Fruit fly (Drosophila melanogaster) whole organism, embryonic: ENCODE results near the gene sa.

Experiments
- Bgb ChIP-seq: fragments of 200-800 bp; sonication (Bioruptor generic); IDR thresholded peaks from 2 replicates; pipeline ENCODE4 v1.3.6; 2022; ENCODE audit warnings: missing biosample characterization, missing genetic modification characterization; ENCODE audit not compliant: partially characterized antibody
- CG10462 ChIP-seq: fragments of 200-800 bp; sonication (Bioruptor generic); optimal IDR thresholded peaks from 2 replicates; lab custom pipeline; 2016; ENCODE audit warnings: missing biosample characterization, missing genetic modification characterization
- CG11696 ChIP-seq: fragments of 200-800 bp; sonication (Bioruptor generic); IDR thresholded peaks from 2 replicates; pipeline ENCODE4 v1.3.6; 2022; ENCODE audit warnings: missing biosample characterization, missing genetic modification characterization
- CG1233 ChIP-seq: fragments of 200-800 bp; sonication (Bioruptor generic); optimal IDR thresholded peaks from 4 replicates; lab custom pipeline; 2018; ENCODE audit warnings: missing biosample characterization, mild to moderate bottlenecking, missing genetic modification characterization
- CG13775 ChIP-seq: fragments of 200-800 bp; sonication (Bioruptor generic); optimal IDR thresholded peaks from 3 replicates; lab custom pipeline; 2017; ENCODE audit warnings: missing biosample characterization, mild to moderate bottlenecking, missing genetic modification characterization
- CG14667 ChIP-seq: fragments of 200-800 bp; sonication (Bioruptor generic); IDR thresholded peaks from 2 replicates; pipeline ENCODE4 v1.3.6; 2022; ENCODE audit warnings: missing biosample characterization, missing genetic modification characterization
- CG1529 ChIP-seq: fragments of 200-800 bp; sonication (Bioruptor generic); optimal IDR thresholded peaks from 3 replicates; lab custom pipeline; 2018; ENCODE audit warnings: missing biosample characterization, missing genetic modification characterization
- CG17186 ChIP-seq: fragments of 200-800 bp; sonication (Bioruptor generic); optimal IDR thresholded peaks from 3 replicates; lab custom pipeline; 2017; ENCODE audit warnings: missing biosample characterization, missing genetic modification reagents, missing genetic modification characterization
- CG17359 ChIP-seq: fragments of 200-800 bp; sonication (Bioruptor generic); optimal IDR thresholded peaks from 3 replicates; lab custom pipeline; 2018; ENCODE audit warnings: missing biosample characterization, mild to moderate bottlenecking, missing genetic modification characterization, moderate library complexity
- CG17612 ChIP-seq: fragments of 200-800 bp; sonication (Bioruptor generic); IDR thresholded peaks from 2 replicates; pipeline ENCODE4 v1.3.6; 2022; ENCODE audit warnings: missing biosample characterization, missing genetic modification characterization
- CG2202 ChIP-seq: fragments of 200-800 bp; sonication (Bioruptor generic); optimal IDR thresholded peaks from 2 replicates; lab custom pipeline; 2018; ENCODE audit warnings: missing biosample characterization, mild to moderate bottlenecking, missing genetic modification characterization
- CG2875 ChIP-seq: fragments of 200-800 bp; sonication (Bioruptor generic); optimal IDR thresholded peaks from 2 replicates; lab custom pipeline; 2017; ENCODE audit warnings: missing biosample characterization, mild to moderate bottlenecking, missing genetic modification characterization, missing genetic modification reagents
- CG34224 ChIP-seq: fragments of 200-800 bp; sonication (Bioruptor generic); IDR thresholded peaks from 3 replicates; pipeline ENCODE4 v1.3.6; 2022; ENCODE audit warnings: missing biosample characterization, missing genetic modification characterization; ENCODE audit not compliant: partially characterized antibody
- CG42726 ChIP-seq: fragments of 200-800 bp; sonication (Bioruptor generic); IDR thresholded peaks from 2 replicates; pipeline ENCODE4 v1.3.6; 2022; ENCODE audit warnings: missing biosample characterization, missing genetic modification characterization; ENCODE audit not compliant: partially characterized antibody
- CG6683 ChIP-seq: fragments of 200-800 bp; sonication (Bioruptor generic); optimal IDR thresholded peaks from 2 replicates; lab custom pipeline; 2017; ENCODE audit warnings: missing biosample characterization, mild to moderate bottlenecking, missing genetic modification characterization, missing genetic modification reagents
- CG7987 ChIP-seq: fragments of 200-800 bp; sonication (Bioruptor generic); optimal IDR thresholded peaks from 2 replicates; lab custom pipeline; 2018; ENCODE audit warnings: missing biosample characterization, mild to moderate bottlenecking, missing genetic modification characterization, moderate library complexity
- CG8944 ChIP-seq: fragments of 200-800 bp; sonication (Bioruptor generic); optimal IDR thresholded peaks from 3 replicates; lab custom pipeline; 2016; ENCODE audit warnings: missing biosample characterization, missing genetic modification characterization
- Chrac-16 ChIP-seq: fragments of 200-800 bp; sonication (Bioruptor generic); optimal IDR thresholded peaks from 3 replicates; lab custom pipeline; 2016; ENCODE audit warnings: missing biosample characterization, missing genetic modification characterization
- D19A ChIP-seq: fragments of 200-800 bp; optimal IDR thresholded peaks from 3 replicates; lab custom pipeline; 2019; ENCODE audit warnings: missing biosample characterization, mild to moderate bottlenecking, missing genetic modification characterization, moderate library complexity
- Ets65A ChIP-seq: fragments of 200-800 bp; sonication (Bioruptor generic); peaks from one replicate; lab custom pipeline; 2016; ENCODE audit warnings: missing biosample characterization, missing genetic modification characterization
- HLH4C ChIP-seq: fragments of 200-800 bp; sonication (Bioruptor generic); IDR thresholded peaks from 3 replicates; pipeline ENCODE4 v1.3.6; 2022; ENCODE audit warnings: missing biosample characterization, missing genetic modification characterization; ENCODE audit not compliant: partially characterized antibody
- Hand ChIP-seq: fragments of 200-800 bp; sonication (Bioruptor generic); optimal IDR thresholded peaks from 2 replicates; lab custom pipeline; 2017; ENCODE audit warnings: mild to moderate bottlenecking, missing biosample characterization, missing genetic modification reagents, missing genetic modification characterization
- Hsf ChIP-seq: fragments of 200-800 bp; sonication (Bioruptor generic); optimal IDR thresholded peaks from 3 replicates; lab custom pipeline; 2016; ENCODE audit warnings: missing biosample characterization, missing genetic modification characterization
- Neu2 ChIP-seq: fragments of 200-800 bp; sonication (Bioruptor generic); optimal IDR thresholded peaks from 3 replicates; lab custom pipeline; 2016; ENCODE audit warnings: missing biosample characterization, missing genetic modification characterization, borderline replicate concordance
- PHDP ChIP-seq: fragments of 200-800 bp; sonication (Bioruptor generic); optimal IDR thresholded peaks from 3 replicates; lab custom pipeline; 2018; ENCODE audit warnings: missing biosample characterization, mild to moderate bottlenecking, missing genetic modification characterization, moderate library complexity
- Rx ChIP-seq: fragments of 200-800 bp; sonication (Bioruptor generic); IDR thresholded peaks from 2 replicates; pipeline ENCODE4 v1.3.6; 2022; ENCODE audit warnings: missing biosample characterization, missing genetic modification characterization
- Side ChIP-seq: fragments of 200-800 bp; sonication (Bioruptor generic); optimal IDR thresholded peaks from 2 replicates; lab custom pipeline; 2016; ENCODE audit warnings: missing biosample characterization, missing genetic modification characterization
- Sox102F ChIP-seq: fragments of 200-800 bp; sonication (Bioruptor generic); optimal IDR thresholded peaks from 2 replicates; lab custom pipeline; 2018; ENCODE audit warnings: missing biosample characterization, mild to moderate bottlenecking, missing genetic modification characterization, moderate library complexity
- cato ChIP-seq: fragments of 200-800 bp; sonication (Bioruptor generic); optimal IDR thresholded peaks from 2 replicates; lab custom pipeline; 2016; ENCODE audit warnings: missing biosample characterization, missing genetic modification characterization, borderline replicate concordance
- dati ChIP-seq: fragments of 200-800 bp; sonication (Bioruptor generic); IDR thresholded peaks from 2 replicates; pipeline ENCODE4 v1.3.6; 2022; ENCODE audit warnings: missing biosample characterization, missing genetic modification characterization
- gem ChIP-seq: fragments of 200-800 bp; sonication (Bioruptor generic); optimal IDR thresholded peaks from 2 replicates; lab custom pipeline; 2019; ENCODE audit warnings: missing biosample characterization, mild to moderate bottlenecking, missing genetic modification characterization, moderate library complexity
- grn ChIP-seq: fragments of 200-800 bp; sonication (Bioruptor generic); optimal IDR thresholded peaks from 3 replicates; lab custom pipeline; 2017; ENCODE audit warnings: missing biosample characterization, missing genetic modification characterization
- gro ChIP-seq: fragments of 200-800 bp; sonication (Bioruptor generic); optimal IDR thresholded peaks from 2 replicates; lab custom pipeline; 2016; ENCODE audit warnings: missing biosample characterization, missing genetic modification characterization
- hbn ChIP-seq: fragments of 200-800 bp; sonication (Bioruptor generic); IDR thresholded peaks from 2 replicates; pipeline ENCODE4 v1.3.6; 2022; ENCODE audit warnings: missing biosample characterization, missing genetic modification characterization; ENCODE audit not compliant: partially characterized antibody
- ind ChIP-seq: fragments of 200-800 bp; sonication (Bioruptor generic); optimal IDR thresholded peaks from 3 replicates; lab custom pipeline; 2016; ENCODE audit warnings: missing biosample characterization, missing genetic modification characterization
- jigr1 ChIP-seq: fragments of 200-800 bp; sonication (Bioruptor generic); IDR thresholded peaks from 3 replicates; pipeline ENCODE4 v1.3.6; 2022; ENCODE audit warnings: missing biosample characterization, missing genetic modification characterization
- nau ChIP-seq: fragments of 200-800 bp; sonication (Bioruptor generic); optimal IDR thresholded peaks from 3 replicates; lab custom pipeline; 2017; ENCODE audit warnings: missing biosample characterization, mild to moderate bottlenecking, missing genetic modification characterization, missing genetic modification reagents
- nerfin-1 ChIP-seq: fragments of 200-800 bp; sonication (Bioruptor generic); optimal IDR thresholded peaks from 3 replicates; lab custom pipeline; 2019; ENCODE audit warnings: missing biosample characterization, mild to moderate bottlenecking, missing genetic modification characterization, moderate library complexity
- nmo ChIP-seq: fragments of 200-800 bp; sonication (Bioruptor generic); optimal IDR thresholded peaks from 2 replicates; lab custom pipeline; 2018; ENCODE audit warnings: missing biosample characterization, mild to moderate bottlenecking, missing genetic modification characterization, moderate library complexity
- org-1 ChIP-seq: fragments of 200-800 bp; sonication (Bioruptor generic); optimal IDR thresholded peaks from 2 replicates; lab custom pipeline; 2017; ENCODE audit warnings: missing biosample characterization, missing genetic modification characterization
- psq ChIP-seq: fragments of 200-800 bp; sonication (Bioruptor generic); optimal IDR thresholded peaks from 2 replicates; lab custom pipeline; 2017; ENCODE audit warnings: missing biosample characterization, missing genetic modification characterization
- schlank ChIP-seq: fragments of 200-800 bp; sonication (Bioruptor generic); optimal IDR thresholded peaks from 2 replicates; lab custom pipeline; 2018; ENCODE audit warnings: missing biosample characterization, mild to moderate bottlenecking, missing genetic modification characterization
- slp2 ChIP-seq: fragments of 200-800 bp; sonication (Bioruptor generic); optimal IDR thresholded peaks from 2 replicates; lab custom pipeline; 2016; ENCODE audit warnings: missing biosample characterization, missing genetic modification characterization
- sob ChIP-seq: fragments of 200-800 bp; sonication (Bioruptor generic); IDR thresholded peaks from 2 replicates; pipeline ENCODE4 v1.3.6; 2022; ENCODE audit warnings: missing biosample characterization, missing genetic modification characterization
- sr ChIP-seq: fragments of 200-800 bp; sonication (Bioruptor generic); IDR thresholded peaks from 3 replicates; pipeline ENCODE4 v1.3.6; 2022; ENCODE audit warnings: missing biosample characterization, missing genetic modification characterization
- tgo ChIP-seq: fragments of 200-800 bp; sonication (Bioruptor generic); IDR thresholded peaks from 3 replicates; pipeline ENCODE4 v1.3.6; 2022; ENCODE audit warnings: missing biosample characterization, missing genetic modification characterization
- tin ChIP-seq: fragments of 200-800 bp; sonication (Bioruptor generic); optimal IDR thresholded peaks from 3 replicates; lab custom pipeline; 2016; ENCODE audit warnings: missing biosample characterization, missing genetic modification characterization
- ttk ChIP-seq: fragments of 200-800 bp; sonication (Bioruptor generic); IDR thresholded peaks from 2 replicates; pipeline ENCODE4 v2.1.2; 2022; ENCODE audit warnings: missing biosample characterization, missing genetic modification characterization
- vnd ChIP-seq: fragments of 200-800 bp; sonication (Bioruptor generic); IDR thresholded peaks from 3 replicates; pipeline ENCODE4 v1.3.6; 2022; ENCODE audit warnings: missing biosample characterization, missing genetic modification characterization; ENCODE audit not compliant: partially characterized antibody
- wor ChIP-seq: fragments of 200-800 bp; sonication (Bioruptor generic); IDR thresholded peaks from 2 replicates; pipeline ENCODE4 v1.3.6; 2022; ENCODE audit warnings: missing biosample characterization, missing genetic modification characterization

sa gene

DNA sequence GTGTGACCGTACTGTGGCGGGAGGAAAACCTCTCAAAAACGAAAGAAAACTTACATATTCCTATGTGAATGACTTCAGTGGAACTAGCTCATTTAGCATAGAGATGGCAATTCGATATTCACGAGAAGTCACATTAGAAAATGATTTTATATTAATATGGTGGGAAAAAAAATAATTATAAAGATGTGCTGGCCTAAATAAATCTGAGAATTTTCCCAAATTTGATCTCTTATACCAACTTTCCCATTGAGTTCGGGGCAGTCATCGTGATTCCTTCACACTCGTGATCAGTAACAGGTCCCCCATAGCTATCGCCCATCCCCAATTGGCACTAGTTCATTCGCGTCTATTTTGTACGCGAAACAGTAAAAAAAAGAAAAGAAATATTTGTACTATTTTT, 26.6 kb upstream of the sa start, which contains the start of the genes barc and Aef1 (continued):
- TF ChIP-seq CG17612 (peak; percentile 65), Bgb (GFP tag; lab: Robert Waterston, UW) (peak; percentile 82), PHDP (tag; lab: Kevin White, UChicago) (peak; percentile 81), org-1 (GFP tag; lab: Kevin White, UChicago) (peak; percentile 34), sob (GFP tag; lab: Robert Waterston, UW) (peak; percentile 89), CG6683 (GFP tag; lab: Kevin White, UChicago) (peak; percentile 22), CG34224 (GFP tag; lab: Robert Waterston, UW) (peak; percentile 77), CG7987 (GFP tag; lab: Kevin White, UChicago) (no peak), tgo (GFP tag; lab: Robert Waterston, UW) (peak; percentile 84), nau (GFP tag; lab: Kevin White, UChicago) (no peak), Sox102F (GFP tag; lab: Kevin White, UChicago) (peak; percentile 81), Rx (GFP tag; lab: Robert Waterston, UW) (peak; percentile 70), CG14667 (GFP tag; lab: Robert Waterston, UW) (peak; percentile 85), CG1233 (GFP tag; lab: Kevin White, UChicago) (peak; percentile 74), HLH4C (GFP tag; lab: Robert Waterston, UW) (peak; percentile 87), CG2202 (tag; lab: Kevin White, UChicago) (peak; percentile 63), CG1529 (GFP tag; lab: Kevin White, UChicago) (peak; percentile 54), Hand (no peak), tin (peak; percentile 92), CG8944 (peak; percentile 86), nmo (peak; percentile 95), CG17186 (GFP tag; lab: Kevin White, UChicago) (peak; percentile 58), gro (peak; percentile 59), ttk (GFP tag; lab: Robert Waterston, UW) (peak; percentile 88), CG13775 (GFP tag; lab: Kevin White, UChicago) (peak; percentile 90), Chrac-16 (GFP tag; lab: Kevin White, UChicago) (peak; percentile 94), sr (GFP tag; lab: Robert Waterston, UW) (no peak), vnd (GFP tag; lab: Robert Waterston, UW) (peak; percentile 93), ind (GFP tag; lab: Kevin White, UChicago) (peak; percentile 92), CG10462 (peak; percentile 82), dati (GFP tag; lab: Robert Waterston, UW) (no peak), CG2875 (peak; percentile 20), CG42726 (GFP tag; lab: Robert Waterston, UW) (peak; percentile 55; the same call in 1 of the 2 replicates), nerfin-1 (tag; lab: Kevin White, UChicago) (peak; percentile 97), Ets65A (peak; percentile 99), cato (GFP tag; lab: Kevin White, UChicago) (peak; percentile 80), Neu2 (GFP tag; lab: Kevin White, UChicago) (peak; percentile 57), CG17359 (tag; lab: Kevin White, UChicago) (peak; percentile 77), Hsf (GFP tag; lab: Kevin White, UChicago) (peak; percentile 93), wor (GFP tag; lab: Robert Waterston, UW) (peak; percentile 82), psq (GFP tag; lab: Kevin White, UChicago) (peak; percentile 67), hbn (GFP tag; lab: Robert Waterston, UW) (peak; percentile 80), CG11696 (GFP tag; lab: Robert Waterston, UW) (peak; percentile 49), schlank (peak; percentile 66), slp2 (GFP tag; lab: Kevin White, UChicago) (peak; percentile 84), D19A (tag; lab: Kevin White, UChicago) (no peak), Side (GFP tag; lab: Kevin White, UChicago) (peak; percentile 81), grn (GFP tag; lab: Kevin White, UChicago) (no peak), jigr1 (GFP tag; lab: Robert Waterston, UW) (peak; percentile 69; the same call in 2 of the 3 replicates), gem (tag; lab: Kevin White, UChicago) (peak; percentile 93)
